Worm (Caenorhabditis elegans) whole organism, midembryonic: ENCODE measurements around the gene F44E7.9.

Experiments used
- T22C8.4 ChIP-seq: fragments of 200-800 bp; sonication (Bioruptor generic); IDR thresholded peaks from 2 replicates; pipeline ENCODE4 v1.3.6; 2022; ENCODE audit warnings: missing genetic modification characterization, missing compliant biosample characterization
- cog-1 ChIP-seq: sonication (generic microtip); optimal IDR thresholded peaks from 2 replicates; lab custom pipeline; 2016; ENCODE audit warnings: missing genetic modification characterization, missing compliant biosample characterization
- flt-1 ChIP-seq: fragments of 200-800 bp; sonication (Bioruptor generic); IDR thresholded peaks from 2 replicates; pipeline ENCODE4 v1.3.6; 2022; ENCODE audit warnings: missing genetic modification characterization, missing compliant biosample characterization
- klf-2 ChIP-seq: fragments of 200-800 bp; sonication (Bioruptor generic); conservative IDR thresholded peaks from 2 replicates; pipeline ENCODE4 v1.3.6; 2022; ENCODE audit warnings: missing genetic modification reagents, missing genetic modification characterization, missing compliant biosample characterization
- med-1 ChIP-seq: sonication (generic microtip); optimal IDR thresholded peaks from 2 replicates; lab custom pipeline; 2017; ENCODE audit warnings: missing genetic modification characterization, mild to moderate bottlenecking, missing compliant biosample characterization, antibody characterized with exemption, missing genetic modification reagents; ENCODE audit not compliant: insufficient read depth
- ref-1 ChIP-seq: fragments of 200-800 bp; sonication (Bioruptor generic); conservative IDR thresholded peaks from 2 replicates; pipeline ENCODE4 v1.3.6; 2022; ENCODE audit warnings: missing genetic modification reagents, missing genetic modification characterization, missing compliant biosample characterization
- tab-1 ChIP-seq: fragments of 200-800 bp; sonication (Bioruptor generic); IDR thresholded peaks from 2 replicates; pipeline ENCODE4 v1.3.6; 2022; ENCODE audit warnings: missing genetic modification characterization, missing compliant biosample characterization
- ztf-23 ChIP-seq: fragments of 200-800 bp; sonication (Bioruptor generic); IDR thresholded peaks from 2 replicates; pipeline ENCODE4 v1.3.6; 2022; ENCODE audit warnings: missing genetic modification reagents, missing genetic modification characterization, missing compliant biosample characterization
- ztf-29 ChIP-seq: fragments of 200-800 bp; sonication (Bioruptor generic); IDR thresholded peaks from 2 replicates; pipeline ENCODE4 v1.3.6; 2022; ENCODE audit warnings: missing genetic modification reagents, missing genetic modification characterization, missing compliant biosample characterization

F44E7.9 gene

ce11 chrV:5780713-5781360 lies 10.2 kb upstream of the F44E7.9 start, which contains the start of gene F44E7.5:
Gene F44E7.5 (minus strand): TSS chrV:5780922.
- TF ChIP-seq tab-1 = no peak
- no peak for TF ChIP-seq klf-2 (GFP tag; lab: Robert Waterston, UW)
- no peak for TF ChIP-seq ztf-29
- TF ChIP-seq T22C8.4 (GFP tag; lab: Robert Waterston, UW) = no peak
- no peak for TF ChIP-seq med-1 (GFP tag; lab: Kevin White, UChicago)
- no peak for TF ChIP-seq cog-1 (tag; lab: Kevin White, UChicago)
- TF ChIP-seq ztf-23 (GFP tag; lab: Robert Waterston, UW) = no peak
- no peak for TF ChIP-seq flt-1
- no peak for TF ChIP-seq ref-1 (GFP tag; lab: Robert Waterston, UW)

- no peak for TF ChIP-seq flt-1
- no peak for TF ChIP-seq ztf-29
- no peak for TF ChIP-seq med-1 (GFP tag; lab: Kevin White, UChicago)
- TF ChIP-seq cog-1 (tag; lab: Kevin White, UChicago) = no peak
- TF ChIP-seq tab-1 = no peak
- TF ChIP-seq ref-1 (GFP tag; lab: Robert Waterston, UW) = no peak
- no peak for TF ChIP-seq klf-2 (GFP tag; lab: Robert Waterston, UW)
- TF ChIP-seq T22C8.4 (GFP tag; lab: Robert Waterston, UW) = no peak
- no peak for TF ChIP-seq ztf-23 (GFP tag; lab: Robert Waterston, UW)
These were observed 8.3 kb upstream of the F44E7.9 start, which contains the start of gene fbxa-183 for ce11 chrV:5782687-5783086. Gene fbxa-183 (minus strand): TSS chrV:5782787.

- TF ChIP-seq ref-1 (GFP tag; lab: Robert Waterston, UW) = no peak
These were observed 5.7 kb upstream of the F44E7.9 start, which contains the start of gene F44E7.7 for ce11 chrV:5785372-5785771. Gene F44E7.7 (minus strand): TSS chrV:5785472.

- no peak for TF ChIP-seq ztf-23 (GFP tag; lab: Robert Waterston, UW)
These were observed 2.4 kb upstream of the F44E7.9 start for ce11 chrV:5788650-5789049.

ce11 chrV:5792031-5792430 lies 1.0 kb downstream of the F44E7.9 start, which contains the start of gene ZC250.2:
Gene ZC250.2 (plus strand): TSS chrV:5792331.
- TF ChIP-seq flt-1 = no peak
- TF ChIP-seq klf-2 (GFP tag; lab: Robert Waterston, UW) = no peak
- TF ChIP-seq cog-1 (tag; lab: Kevin White, UChicago) = no peak
- no peak for TF ChIP-seq med-1 (GFP tag; lab: Kevin White, UChicago)
- no peak for TF ChIP-seq ref-1 (GFP tag; lab: Robert Waterston, UW)
- TF ChIP-seq tab-1 = no peak
- TF ChIP-seq T22C8.4 (GFP tag; lab: Robert Waterston, UW) = no peak
- TF ChIP-seq ztf-23 (GFP tag; lab: Robert Waterston, UW) = no peak
- TF ChIP-seq ztf-29 = no peak

- TF ChIP-seq tab-1 (no peak), ztf-29 (no peak), klf-2 (GFP tag; lab: Robert Waterston, UW) (no peak), cog-1 (tag; lab: Kevin White, UChicago) (no peak), ref-1 (GFP tag; lab: Robert Waterston, UW) (no peak), flt-1 (no peak), ztf-23 (GFP tag; lab: Robert Waterston, UW) (no peak)
These were observed 7.1 kb downstream of the F44E7.9 start, which contains the start of gene nstp-3 for ce11 chrV:5798132-5798531. Gene nstp-3 (minus strand): TSS chrV:5798232.

- TF ChIP-seq ztf-23 (GFP tag; lab: Robert Waterston, UW) (no peak), klf-2 (GFP tag; lab: Robert Waterston, UW) (no peak), cog-1 (tag; lab: Kevin White, UChicago) (no peak), T22C8.4 (GFP tag; lab: Robert Waterston, UW) (no peak), ztf-29 (no peak), tab-1 (no peak), flt-1 (no peak), med-1 (GFP tag; lab: Kevin White, UChicago) (no peak), ref-1 (GFP tag; lab: Robert Waterston, UW) (no peak)
These were observed 8.3 kb downstream of the F44E7.9 start, which contains the start of gene cyn-17 for ce11 chrV:5799373-5799772. Gene cyn-17 (plus strand): TSS chrV:5799673.

- TF ChIP-seq med-1 (GFP tag; lab: Kevin White, UChicago) (no peak), cog-1 (tag; lab: Kevin White, UChicago) (no peak)
These were observed 14.4 kb downstream of the F44E7.9 start, which contains the start of gene ZC250.5 for ce11 chrV:5805467-5805866. Gene ZC250.5 (plus strand): TSS chrV:5805767.

- no peak for TF ChIP-seq ref-1 (GFP tag; lab: Robert Waterston, UW)
- TF ChIP-seq flt-1 = no peak
- no peak for TF ChIP-seq cog-1 (tag; lab: Kevin White, UChicago)
- TF ChIP-seq ztf-23 (GFP tag; lab: Robert Waterston, UW) = no peak
- TF ChIP-seq tab-1 = no peak
- TF ChIP-seq med-1 (GFP tag; lab: Kevin White, UChicago) = no peak
- no peak for TF ChIP-seq klf-2 (GFP tag; lab: Robert Waterston, UW)
- no peak for TF ChIP-seq ztf-29
- no peak for TF ChIP-seq T22C8.4 (GFP tag; lab: Robert Waterston, UW)
These were observed 22.1 kb downstream of the F44E7.9 start, which contains the start of gene ZC250.4 for ce11 chrV:5813060-5813659. Gene ZC250.4 (minus strand): TSS chrV:5813137.
